Worm (Caenorhabditis elegans): Measurements from ENCODE around the gene C51E3.9.

DNA sequence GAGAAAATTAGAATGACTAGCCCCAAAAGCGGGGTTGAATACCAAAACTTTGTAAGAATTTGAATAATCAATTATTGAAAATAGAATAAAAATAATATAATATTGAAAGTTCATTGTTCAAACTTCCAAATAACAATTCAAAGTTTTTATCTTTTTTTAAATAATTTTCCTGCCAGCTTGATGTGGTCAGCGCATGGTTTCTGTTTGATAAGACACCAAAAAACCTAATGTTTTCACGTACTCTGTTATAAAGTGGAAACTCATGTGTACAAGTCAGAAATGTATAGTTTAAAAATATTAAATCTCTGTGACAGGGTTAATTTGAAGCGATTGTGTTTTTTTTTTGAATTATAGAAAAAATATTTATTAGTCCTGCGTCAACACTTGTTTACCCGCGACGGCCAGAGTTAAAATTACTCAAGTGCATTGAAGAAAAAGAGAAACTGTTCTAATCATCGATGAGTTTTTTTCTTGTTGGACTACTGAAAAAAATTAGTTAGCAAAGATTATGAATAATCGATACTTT lies 40.9 kb upstream of the C51E3.9 start, which contains the start of gene ugt-17:
- TF ChIP-seq unc-42 (tag; optimal IDR thresholded peaks at IDR 0.05): no peak
- TF ChIP-seq pqm-1 (tag; optimal IDR thresholded peaks at IDR 0.05): no peak
- TF ChIP-seq nhr-11 (tag; optimal IDR thresholded peaks at IDR 0.05): no peak
- no peak for TF ChIP-seq tbx-2 (tag; optimal IDR thresholded peaks at IDR 0.05)
- TF ChIP-seq F13H6.1 (tag; optimal IDR thresholded peaks at IDR 0.05): no peak

Measured in whole organism, late embryonic.